5 worm cellular contexts compared by ENCODE assay signal in genomic region chrV:5684534-5684933, ce11.
TF ChIP-seq lines count a peak whose summit lies in the region.

TSS of gene hmgs-1 (minus strand) at chrV:5684589.
TSS of gene F25B4.4 (plus strand) at chrV:5684873.

TF ChIP-seq in whole organism, L1 larva, 84 proteins besides CTCF, POLR2A, EP300 and RAD21 (continues in another document):
- TF ChIP-seq unc-86 (tag; optimal IDR thresholded peaks at IDR 0.05; lab: Kevin White, UChicago) = peak; percentile 90
- TF ChIP-seq mdl-1 (tag; optimal IDR thresholded peaks at IDR 0.05; lab: Kevin White, UChicago) = peak in 1 of 2 experiments; percentile 83
- peak; percentile 84 for TF ChIP-seq fos-1 (tag; optimal IDR thresholded peaks at IDR 0.05; lab: Kevin White, UChicago)
- peak; percentile 71 for TF ChIP-seq snpc-4 (tag; optimal IDR thresholded peaks at IDR 0.05; lab: Kevin White, UChicago)
- peak; percentile 59 for TF ChIP-seq ceh-90 (tag; optimal IDR thresholded peaks at IDR 0.05; lab: Kevin White, UChicago)
- TF ChIP-seq nhr-237 (tag; optimal IDR thresholded peaks at IDR 0.05; lab: Kevin White, UChicago) = peak; percentile 65
- TF ChIP-seq C34B4.2 (tag; optimal IDR thresholded peaks at IDR 0.05; lab: Kevin White, UChicago) = no peak
- TF ChIP-seq grh-1 (GFP tag; IDR thresholded peaks at IDR 0.05; lab: Robert Waterston, UW) = peak; percentile 75
- peak; percentile 25 for TF ChIP-seq elt-2 (tag; optimal IDR thresholded peaks at IDR 0.05; lab: Kevin White, UChicago)
- TF ChIP-seq unc-30 (tag; optimal IDR thresholded peaks at IDR 0.05; lab: Kevin White, UChicago) = no peak
- TF ChIP-seq nhr-85 (tag; lab: Kevin White, UChicago) = peak; percentile 94
- peak; percentile 74 for TF ChIP-seq zip-4 (GFP tag; optimal IDR thresholded peaks at IDR 0.05; lab: Kevin White, UChicago)
- peak; percentile 94 for TF ChIP-seq unc-130 (tag; optimal IDR thresholded peaks at IDR 0.05; lab: Kevin White, UChicago)
- TF ChIP-seq aha-1 (tag; optimal IDR thresholded peaks at IDR 0.05; lab: Kevin White, UChicago) = peak; percentile 28
- TF ChIP-seq F16B12.6 (tag; optimal IDR thresholded peaks at IDR 0.05; lab: Kevin White, UChicago) = peak; percentile 68
- no peak for TF ChIP-seq pqm-1 (tag; optimal IDR thresholded peaks at IDR 0.05; lab: Kevin White, UChicago)
- TF ChIP-seq lin-15B (tag; optimal IDR thresholded peaks at IDR 0.05; lab: Kevin White, UChicago) = peak; percentile 92
- peak; percentile 90 for TF ChIP-seq nhr-19 (GFP tag; conservative IDR thresholded peaks at IDR 0.05; lab: Robert Waterston, UW)
- TF ChIP-seq fkh-8 (tag; optimal IDR thresholded peaks at IDR 0.05; lab: Kevin White, UChicago) = peak; percentile 90

TF ChIP-seq in whole organism, L3 larva, 47 proteins besides CTCF, POLR2A, EP300 and RAD21 (continues in another document):
- TF ChIP-seq nfya-1 (tag; optimal IDR thresholded peaks at IDR 0.05; lab: Kevin White, UChicago; ENCODE audit: insufficient read depth) (peak; percentile 88), egl-27 (tag; optimal IDR thresholded peaks at IDR 0.05; lab: Kevin White, UChicago) (peak; percentile 49), skn-1 (tag; optimal IDR thresholded peaks at IDR 0.05; lab: Kevin White, UChicago) (peak; percentile 76), ceh-82 (tag; optimal IDR thresholded peaks at IDR 0.05; lab: Kevin White, UChicago) (peak; percentile 71), hmg-11 (tag; optimal IDR thresholded peaks at IDR 0.05; lab: Kevin White, UChicago) (peak; percentile 80), ztf-11 (tag; optimal IDR thresholded peaks at IDR 0.05; lab: Kevin White, UChicago) (no peak), nhr-28 (tag; optimal IDR thresholded peaks at IDR 0.05; lab: Kevin White, UChicago) (peak; percentile 41), elt-1 (tag; optimal IDR thresholded peaks at IDR 0.05; lab: Kevin White, UChicago) (peak; percentile 37), nhr-77 (tag; optimal IDR thresholded peaks at IDR 0.05; lab: Kevin White, UChicago) (peak; percentile 61), lin-15B (tag; optimal IDR thresholded peaks at IDR 0.05; lab: Kevin White, UChicago) (peak; percentile 97), ceh-28 (tag; optimal IDR thresholded peaks at IDR 0.05; lab: Kevin White, UChicago) (peak; percentile 76), nhr-25 (tag; optimal IDR thresholded peaks at IDR 0.05; lab: Kevin White, UChicago) (peak; percentile 88), nhr-12 (tag; optimal IDR thresholded peaks at IDR 0.05; lab: Kevin White, UChicago) (no peak), tbx-2 (tag; optimal IDR thresholded peaks at IDR 0.05; lab: Kevin White, UChicago) (peak; percentile 70), ceh-16 (tag; optimal IDR thresholded peaks at IDR 0.05; lab: Kevin White, UChicago) (no peak), fos-1 (tag; optimal IDR thresholded peaks at IDR 0.05; lab: Kevin White, UChicago) (no peak), unc-62 (GFP tag; optimal IDR thresholded peaks at IDR 0.05; lab: Kevin White, UChicago) (no peak), nhr-23 (tag; optimal IDR thresholded peaks at IDR 0.05; lab: Kevin White, UChicago) (peak; percentile 95), fkh-10 (GFP tag; optimal IDR thresholded peaks at IDR 0.05; lab: Kevin White, UChicago) (peak; percentile 86)

TF ChIP-seq in whole organism, early embryonic, 17 proteins besides CTCF, POLR2A, EP300 and RAD21:
- TF ChIP-seq ceh-36 (tag; optimal IDR thresholded peaks at IDR 0.05; lab: Kevin White, UChicago) (no peak), tra-4 (tag; optimal IDR thresholded peaks at IDR 0.05; lab: Kevin White, UChicago) (no peak), aly-1 (tag; optimal IDR thresholded peaks at IDR 0.05; lab: Kevin White, UChicago) (no peak), tbx-11 (GFP tag; IDR thresholded peaks at IDR 0.05; lab: Robert Waterston, UW) (no peak), tbx-37 (GFP tag; conservative IDR thresholded peaks at IDR 0.05; lab: Robert Waterston, UW) (no peak), F13C5.2 (tag; optimal IDR thresholded peaks at IDR 0.05; lab: Kevin White, UChicago) (peak; percentile 42), pes-1 (GFP tag; IDR thresholded peaks at IDR 0.05; lab: Robert Waterston, UW) (0 out of 2 replicates have a peak, but pooled peaks have one; percentile 50)

TF ChIP-seq in whole organism, midembryonic, 9 proteins besides CTCF, POLR2A, EP300 and RAD21:
- TF ChIP-seq ref-1 (GFP tag; conservative IDR thresholded peaks at IDR 0.05; lab: Robert Waterston, UW) (no peak), flt-1 (GFP tag; IDR thresholded peaks at IDR 0.05; lab: Robert Waterston, UW) (0 out of 2 replicates have a peak, but pooled peaks have one; percentile 27), cog-1 (tag; optimal IDR thresholded peaks at IDR 0.05; lab: Kevin White, UChicago) (peak; percentile 39)

TF ChIP-seq in whole organism, young adult, 124 proteins besides CTCF, POLR2A, EP300 and RAD21 (continues in another document):
- no peak for TF ChIP-seq nfya-2 (GFP tag; IDR thresholded peaks at IDR 0.05; lab: Robert Waterston, UW)
- TF ChIP-seq lir-1 (GFP tag; conservative IDR thresholded peaks at IDR 0.05; lab: Robert Waterston, UW) = no peak; the same call in 1 of the 2 replicates
- TF ChIP-seq egrh-3 (GFP tag; IDR thresholded peaks at IDR 0.05; lab: Robert Waterston, UW) = peak; percentile 42
- TF ChIP-seq pha-4 (tag; optimal IDR thresholded peaks at IDR 0.05; lab: Kevin White, UChicago) = peak; percentile 68
- TF ChIP-seq dox-1 (GFP tag; IDR thresholded peaks at IDR 0.05; lab: Robert Waterston, UW) = peak; percentile 85
- TF ChIP-seq ceh-91 (GFP tag; IDR thresholded peaks at IDR 0.05; lab: Robert Waterston, UW) = peak; percentile 75
- TF ChIP-seq cebp-2 (GFP tag; IDR thresholded peaks at IDR 0.05; lab: Robert Waterston, UW) = no peak
- peak; percentile 56; the same call in 1 of the 2 replicates for TF ChIP-seq Y53G8AR.9 (GFP tag; conservative IDR thresholded peaks at IDR 0.05; lab: Robert Waterston, UW)
- TF ChIP-seq nhr-90 (tag; optimal IDR thresholded peaks at IDR 0.05; lab: Kevin White, UChicago) = no peak
- TF ChIP-seq egl-18 (GFP tag; IDR thresholded peaks at IDR 0.05; lab: Robert Waterston, UW) = no peak
- TF ChIP-seq snpc-4 (GFP tag; optimal IDR thresholded peaks at IDR 0.05; lab: Kevin White, UChicago) = peak; percentile 48
- TF ChIP-seq snpc-4 (tag; optimal IDR thresholded peaks at IDR 0.05; lab: Kevin White, UChicago) = peak; percentile 15 to 69 (median 47)
- TF ChIP-seq zim-3 (tag; optimal IDR thresholded peaks at IDR 0.05; lab: Kevin White, UChicago) = no peak
- TF ChIP-seq ceh-40 (GFP tag; IDR thresholded peaks at IDR 0.05; lab: Robert Waterston, UW) = no peak
- peak; percentile 23 for TF ChIP-seq gei-17 (GFP tag; optimal IDR thresholded peaks at IDR 0.05; lab: Kevin White, UChicago)
- TF ChIP-seq egl-44 (GFP tag; IDR thresholded peaks at IDR 0.05; lab: Robert Waterston, UW) = no peak
- peak; percentile 64; the same call in 1 of the 2 replicates for TF ChIP-seq attf-3 (GFP tag; conservative IDR thresholded peaks at IDR 0.05; lab: Robert Waterston, UW)
- no peak for TF ChIP-seq F37B4.10 (GFP tag; IDR thresholded peaks at IDR 0.05; lab: Robert Waterston, UW)
- TF ChIP-seq hmg-20 (GFP tag; IDR thresholded peaks at IDR 0.05; lab: Robert Waterston, UW) = peak; percentile 47; the same call in 1 of the 2 replicates
- peak; percentile 98 for TF ChIP-seq F33H1.4 (GFP tag; IDR thresholded peaks at IDR 0.05; lab: Robert Waterston, UW)
- no peak for TF ChIP-seq hlh-26 (GFP tag; conservative IDR thresholded peaks at IDR 0.05; lab: Robert Waterston, UW)
- no peak for TF ChIP-seq rec-8 (tag; optimal IDR thresholded peaks at IDR 0.05; lab: Kevin White, UChicago)
- peak; percentile 93 for TF ChIP-seq attf-5 (GFP tag; optimal IDR thresholded peaks at IDR 0.05; lab: Kevin White, UChicago)
- no peak for TF ChIP-seq Y56A3A.18 (GFP tag; IDR thresholded peaks at IDR 0.05; lab: Robert Waterston, UW)
- TF ChIP-seq D2030.7 (GFP tag; IDR thresholded peaks at IDR 0.05; lab: Robert Waterston, UW) = peak; percentile 68
- no peak for TF ChIP-seq tbx-9 (tag; optimal IDR thresholded peaks at IDR 0.05; lab: Kevin White, UChicago; ENCODE audit: borderline replicate concordance)
- no peak for TF ChIP-seq nhr-179 (tag; optimal IDR thresholded peaks at IDR 0.05; lab: Kevin White, UChicago)
- TF ChIP-seq madf-6 (GFP tag; IDR thresholded peaks at IDR 0.05; lab: Robert Waterston, UW) = peak; percentile 83
- no peak for TF ChIP-seq ceh-58 (GFP tag; IDR thresholded peaks at IDR 0.05; lab: Robert Waterston, UW)
- no peak for TF ChIP-seq F57C9.4 (tag; optimal IDR thresholded peaks at IDR 0.05; lab: Kevin White, UChicago)
- peak; percentile 78 for TF ChIP-seq rcor-1 (GFP tag; IDR thresholded peaks at IDR 0.05; lab: Robert Waterston, UW)
- no peak for TF ChIP-seq B0261.1 (tag; optimal IDR thresholded peaks at IDR 0.05; lab: Kevin White, UChicago)
- TF ChIP-seq F23B12.7 (tag; optimal IDR thresholded peaks at IDR 0.05; lab: Kevin White, UChicago; ENCODE audit: insufficient read depth) = peak; percentile 83
- peak; percentile 58 for TF ChIP-seq ZK185.1 (tag; optimal IDR thresholded peaks at IDR 0.05; lab: Kevin White, UChicago; ENCODE audit: poor library complexity, severe bottlenecking)
- peak; percentile 83 for TF ChIP-seq pbrm-1 (GFP tag; IDR thresholded peaks at IDR 0.05; lab: Robert Waterston, UW)
- TF ChIP-seq unc-130 (GFP tag; optimal IDR thresholded peaks at IDR 0.05; lab: Kevin White, UChicago) = peak; percentile 30
- peak; percentile 6 for TF ChIP-seq nhr-80 (tag; optimal IDR thresholded peaks at IDR 0.05; lab: Kevin White, UChicago)
- TF ChIP-seq rpc-1 (optimal IDR thresholded peaks at IDR 0.05; lab: Kevin White, UChicago) = no peak
- no peak for TF ChIP-seq rpc-1 (tag; optimal IDR thresholded peaks at IDR 0.05; lab: Kevin White, UChicago)
- TF ChIP-seq let-607 (tag; optimal IDR thresholded peaks at IDR 0.05; lab: Kevin White, UChicago) = peak in 1 of 2 experiments; percentile 10
- peak; percentile 88 for TF ChIP-seq K12H6.12 (tag; optimal IDR thresholded peaks at IDR 0.05; lab: Kevin White, UChicago)
- TF ChIP-seq madf-3 (GFP tag; IDR thresholded peaks at IDR 0.05; lab: Robert Waterston, UW) = 0 out of 2 replicates have a peak, but pooled peaks have one; percentile 30
- no peak for TF ChIP-seq F10E7.11 (tag; optimal IDR thresholded peaks at IDR 0.05; lab: Kevin White, UChicago)
- no peak for TF ChIP-seq nfya-1 (tag; optimal IDR thresholded peaks at IDR 0.05; lab: Kevin White, UChicago; ENCODE audit: borderline replicate concordance, insufficient read depth)
- no peak for TF ChIP-seq nhr-27 (tag; optimal IDR thresholded peaks at IDR 0.05; lab: Kevin White, UChicago)
- TF ChIP-seq sea-2 (GFP tag; IDR thresholded peaks at IDR 0.05; lab: Robert Waterston, UW) = no peak
- no peak for TF ChIP-seq lag-1 (GFP tag; IDR thresholded peaks at IDR 0.05; lab: Robert Waterston, UW)
- peak; percentile 84 for TF ChIP-seq nfyb-1 (GFP tag; IDR thresholded peaks at IDR 0.05; lab: Robert Waterston, UW)
- no peak for TF ChIP-seq ccch-3 (GFP tag; optimal IDR thresholded peaks at IDR 0.05; lab: Kevin White, UChicago)

Comparison
In these comparisons a context has a peak if more than half of its experiments do, and no peak if none do; other contexts are left out.
1. Of the 8 proteins assayed by ChIP-seq in both whole organism, young adult and whole organism, L1 larva: peak only in whole organism, young adult: none; only in whole organism, L1 larva: nhr-90; in both: dpl-1, efl-1, lin-35, snpc-4 and unc-130; in neither: 1; mixed calls (peak in some experiments, not most) for 1.